Fruit fly (Drosophila melanogaster) whole organism, wandering third instar larva: ENCODE measurements around the gene CG9733.

Experiments
- Hr83 ChIP-seq: fragments of 200-300 bp; sonication (Bioruptor generic); optimal IDR thresholded peaks from 2 replicates; lab custom pipeline; 2016; ENCODE audit warnings: missing biosample characterization, mild to moderate bottlenecking, missing genetic modification characterization, moderate library complexity; ENCODE audit not compliant: poor library complexity, severe bottlenecking
- N ChIP-seq: fragments of >200 bp; optimal IDR thresholded peaks from 2 replicates; lab custom pipeline; 2018; ENCODE audit warnings: missing biosample characterization, missing external identifiers, missing genetic modification characterization
- h ChIP-seq: fragments of 200-800 bp; sonication (Bioruptor generic); optimal IDR thresholded peaks from 3 replicates; lab custom pipeline; 2016; ENCODE audit warnings: missing biosample characterization, mild to moderate bottlenecking, missing genetic modification characterization
- psq ChIP-seq: fragments of 200-800 bp; sonication (Bioruptor generic); optimal IDR thresholded peaks from 3 replicates; lab custom pipeline; 2017; ENCODE audit warnings: missing biosample characterization, mild to moderate bottlenecking, missing genetic modification characterization, moderate library complexity

dm6 chr3R:30209648-30210047 is 36.9 kb downstream of the CG9733 start, which contains the start of gene Anp:
- TF ChIP-seq N (GFP tag; lab: Kevin White, UChicago) (no peak), h (GFP tag; lab: Kevin White, UChicago) (no peak), Hr83 (no peak), psq (GFP tag; lab: Kevin White, UChicago) (no peak)
